Worm (Caenorhabditis elegans) whole organism, young adult: ENCODE data around the gene F59B10.5.

ENCODE experiments used
- B0035.1 ChIP-seq: sonication (generic microtip); optimal IDR thresholded peaks from 2 replicates; lab custom pipeline; 2016; ENCODE audit warnings: missing genetic modification characterization, mild to moderate bottlenecking, missing compliant biosample characterization, missing genotype, missing genetic modification reagents
- F10E7.11 ChIP-seq: sonication (generic microtip); optimal IDR thresholded peaks from 2 replicates; lab custom pipeline; 2017; ENCODE audit warnings: mild to moderate bottlenecking, missing genetic modification characterization, moderate library complexity, missing compliant biosample characterization
- F33H1.4 ChIP-seq: fragments of 200-800 bp; sonication (Bioruptor generic); IDR thresholded peaks from 2 replicates; pipeline ENCODE4 v1.3.6; 2022; ENCODE audit warnings: missing genetic modification reagents, missing genetic modification characterization, missing compliant biosample characterization
- F37B4.10 ChIP-seq: fragments of 200-800 bp; sonication (Bioruptor generic); IDR thresholded peaks from 2 replicates; pipeline ENCODE4 v1.3.6; 2022; ENCODE audit warnings: missing genetic modification characterization, missing compliant biosample characterization
- F49E8.2 ChIP-seq: sonication (generic microtip); optimal IDR thresholded peaks from 3 replicates; lab custom pipeline; 2017; ENCODE audit warnings: missing genetic modification characterization, mild to moderate bottlenecking, missing compliant biosample characterization, antibody characterized with exemption, moderate library complexity; ENCODE audit not compliant: insufficient read depth
- F52B5.7 ChIP-seq: sonication (generic microtip); optimal IDR thresholded peaks from 2 replicates; lab custom pipeline; 2016; ENCODE audit warnings: mild to moderate bottlenecking, missing genetic modification characterization, missing compliant biosample characterization
- T07F8.4 ChIP-seq: sonication (generic microtip); optimal IDR thresholded peaks from 2 replicates; lab custom pipeline; 2016; ENCODE audit warnings: mild to moderate bottlenecking, missing genetic modification characterization, moderate library complexity, missing compliant biosample characterization
- Y53G8AR.9 ChIP-seq: fragments of 200-800 bp; sonication (Bioruptor generic); conservative IDR thresholded peaks from 2 replicates; pipeline ENCODE4 v1.3.6; 2022; ENCODE audit warnings: missing genetic modification reagents, missing genetic modification characterization, missing compliant biosample characterization
- Y56A3A.18 ChIP-seq: fragments of 200-800 bp; sonication (Bioruptor generic); IDR thresholded peaks from 2 replicates; pipeline ENCODE4 v1.3.6; 2022; ENCODE audit warnings: missing genetic modification reagents, missing genetic modification characterization, missing compliant biosample characterization
- aptf-2 ChIP-seq: fragments of 200-800 bp; sonication (Bioruptor generic); conservative IDR thresholded peaks from 2 replicates; pipeline ENCODE4 v1.3.6; 2022; ENCODE audit warnings: missing genetic modification reagents, missing genetic modification characterization, missing compliant biosample characterization
- aptf-3 ChIP-seq: fragments of 200-800 bp; sonication (Bioruptor generic); IDR thresholded peaks from 2 replicates; pipeline ENCODE4 v1.3.6; 2022; ENCODE audit warnings: missing genetic modification characterization, missing compliant biosample characterization
- athp-1 ChIP-seq: sonication (generic microtip); optimal IDR thresholded peaks from 2 replicates; lab custom pipeline; 2017; ENCODE audit warnings: mild to moderate bottlenecking, missing genetic modification characterization, missing compliant biosample characterization
- attf-3 ChIP-seq: fragments of 200-800 bp; sonication (Bioruptor generic); conservative IDR thresholded peaks from 2 replicates; pipeline ENCODE4 v1.3.6; 2022; ENCODE audit warnings: missing genetic modification reagents, missing genetic modification characterization, missing compliant biosample characterization
- attf-5 ChIP-seq: fragments of 200-800 bp; sonication (Bioruptor generic); optimal IDR thresholded peaks from 2 replicates; lab custom pipeline; 2018; ENCODE audit warnings: mild to moderate bottlenecking, missing genetic modification characterization, missing compliant biosample characterization
- attf-6 ChIP-seq: fragments of 200-800 bp; sonication (Bioruptor generic); IDR thresholded peaks from 2 replicates; pipeline ENCODE4 v1.3.6; 2022; ENCODE audit warnings: missing genetic modification reagents, missing genetic modification characterization, missing compliant biosample characterization
- cebp-2 ChIP-seq: fragments of 200-800 bp; sonication (Bioruptor generic); IDR thresholded peaks from 2 replicates; pipeline ENCODE4 v1.3.6; 2022; ENCODE audit warnings: missing genetic modification characterization, missing compliant biosample characterization
- ceh-100 ChIP-seq: fragments of 200-800 bp; sonication (Bioruptor generic); IDR thresholded peaks from 2 replicates; pipeline ENCODE4 v1.3.6; 2022; ENCODE audit warnings: missing genetic modification reagents, missing genetic modification characterization, missing compliant biosample characterization
- ceh-58 ChIP-seq: fragments of 200-800 bp; sonication (Bioruptor generic); IDR thresholded peaks from 2 replicates; pipeline ENCODE4 v1.3.6; 2022; ENCODE audit warnings: missing genetic modification characterization, missing compliant biosample characterization
- ceh-79 ChIP-seq: sonication (generic microtip); optimal IDR thresholded peaks from 2 replicates; lab custom pipeline; 2017; ENCODE audit warnings: mild to moderate bottlenecking, missing genetic modification characterization, missing compliant biosample characterization
- die-1 ChIP-seq: sonication (generic microtip); optimal IDR thresholded peaks from 2 replicates; lab custom pipeline; 2016; ENCODE audit warnings: missing genotype, mild to moderate bottlenecking, missing genetic modification characterization, missing compliant biosample characterization
- dox-1 ChIP-seq: fragments of 200-800 bp; sonication (Bioruptor generic); IDR thresholded peaks from 2 replicates; pipeline ENCODE4 v1.3.6; 2022; ENCODE audit warnings: missing genetic modification reagents, missing genetic modification characterization, missing compliant biosample characterization
- egl-44 ChIP-seq: fragments of 200-800 bp; sonication (Bioruptor generic); IDR thresholded peaks from 2 replicates; pipeline ENCODE4 v1.3.6; 2022; ENCODE audit warnings: missing genetic modification reagents, missing genetic modification characterization, missing compliant biosample characterization
- egrh-3 ChIP-seq: fragments of 200-800 bp; sonication (Bioruptor generic); IDR thresholded peaks from 2 replicates; pipeline ENCODE4 v1.3.6; 2022; ENCODE audit warnings: missing genetic modification reagents, missing genetic modification characterization, missing compliant biosample characterization
- ekl-4 ChIP-seq: fragments of 200-800 bp; sonication (Bioruptor generic); IDR thresholded peaks from 2 replicates; pipeline ENCODE4 v1.3.6; 2022; ENCODE audit warnings: missing genetic modification reagents, missing genetic modification characterization, missing compliant biosample characterization
- fkh-3 ChIP-seq: sonication (generic microtip); optimal IDR thresholded peaks from 2 replicates; lab custom pipeline; 2016; ENCODE audit warnings: mild to moderate bottlenecking, missing genetic modification characterization, missing compliant biosample characterization
- gei-17 ChIP-seq: fragments of 200-800 bp; sonication (Bioruptor generic); optimal IDR thresholded peaks from 2 replicates; lab custom pipeline; 2018; ENCODE audit warnings: mild to moderate bottlenecking, missing genetic modification characterization, missing compliant biosample characterization
- him-1 ChIP-seq: sonication (generic microtip); optimal IDR thresholded peaks from 2 replicates; lab custom pipeline; 2016; ENCODE audit warnings: missing genotype, missing genetic modification reagents, missing genetic modification characterization, missing compliant biosample characterization
- hlh-12 ChIP-seq: sonication (generic microtip); optimal IDR thresholded peaks from 2 replicates; lab custom pipeline; 2016; ENCODE audit warnings: missing genetic modification characterization, missing compliant biosample characterization
- hmg-1.2 ChIP-seq: fragments of 200-800 bp; sonication (Bioruptor generic); IDR thresholded peaks from 2 replicates; pipeline ENCODE4 v1.3.6; 2022; ENCODE audit warnings: missing genetic modification reagents, missing genetic modification characterization, missing compliant biosample characterization
- hmg-20 ChIP-seq: fragments of 200-800 bp; sonication (Bioruptor generic); IDR thresholded peaks from 2 replicates; pipeline ENCODE4 v1.3.6; 2022; ENCODE audit warnings: missing genetic modification reagents, missing genetic modification characterization, missing compliant biosample characterization
- hsf-1 ChIP-seq: fragments of 200-800 bp; sonication (Bioruptor generic); IDR thresholded peaks from 2 replicates; pipeline ENCODE4 v1.3.6; 2022; ENCODE audit warnings: missing genetic modification reagents, missing genetic modification characterization, missing compliant biosample characterization
- let-526 ChIP-seq: fragments of 200-800 bp; sonication (Bioruptor generic); IDR thresholded peaks from 2 replicates; pipeline ENCODE4 v1.3.6; 2022; ENCODE audit warnings: missing genetic modification reagents, missing genetic modification characterization, missing compliant biosample characterization
- lsl-1 ChIP-seq: fragments of 200-800 bp; sonication (Bioruptor generic); optimal IDR thresholded peaks from 2 replicates; lab custom pipeline; 2018; ENCODE audit warnings: mild to moderate bottlenecking, missing genetic modification characterization, moderate library complexity, missing compliant biosample characterization
- madf-6 ChIP-seq: fragments of 200-800 bp; sonication (Bioruptor generic); IDR thresholded peaks from 2 replicates; pipeline ENCODE4 v1.3.6; 2022; ENCODE audit warnings: missing genetic modification reagents, missing genetic modification characterization, missing compliant biosample characterization
- madf-8 ChIP-seq: fragments of 200-800 bp; sonication (Bioruptor generic); conservative IDR thresholded peaks from 2 replicates; pipeline ENCODE4 v1.3.6; 2022; ENCODE audit warnings: missing genetic modification reagents, missing genetic modification characterization, missing compliant biosample characterization
- mes-4 ChIP-seq: sonication (generic microtip); optimal IDR thresholded peaks from 2 replicates; lab custom pipeline; 2016; ENCODE audit warnings: missing genotype, missing genetic modification characterization, missing compliant biosample characterization
- nhr-120 ChIP-seq: fragments of 200-800 bp; sonication (Bioruptor generic); IDR thresholded peaks from 2 replicates; pipeline ENCODE4 v1.3.6; 2022; ENCODE audit warnings: missing genetic modification characterization, missing compliant biosample characterization
- nhr-179 ChIP-seq: sonication (generic microtip); optimal IDR thresholded peaks from 2 replicates; lab custom pipeline; 2016; ENCODE audit warnings: mild to moderate bottlenecking, missing genetic modification characterization, missing compliant biosample characterization
- nhr-80 ChIP-seq: sonication (generic microtip); optimal IDR thresholded peaks from 2 replicates; lab custom pipeline; 2016; ENCODE audit warnings: missing genetic modification characterization, missing compliant biosample characterization
- nhr-90 ChIP-seq: sonication (generic microtip); optimal IDR thresholded peaks from 2 replicates; lab custom pipeline; 2016; ENCODE audit warnings: missing genotype, mild to moderate bottlenecking, missing genetic modification characterization, missing compliant biosample characterization
- rec-8 ChIP-seq, 2 experiments: sonication (generic microtip); optimal IDR thresholded peaks; 2 replicates each; lab custom pipeline; 2016; ENCODE audit warnings: mild to moderate bottlenecking in 2 of 2, missing genetic modification characterization in 2 of 2, missing genetic modification reagents in 2 of 2, missing genotype in 2 of 2, missing biosample characterization in 1 of 2, missing compliant biosample characterization in 1 of 2, moderate library complexity in 1 of 2
- repo-1 ChIP-seq: sonication (generic microtip); optimal IDR thresholded peaks from 2 replicates; lab custom pipeline; 2017; ENCODE audit warnings: mild to moderate bottlenecking, missing genetic modification characterization, missing compliant biosample characterization
- tbx-9 ChIP-seq: sonication (generic microtip); optimal IDR thresholded peaks from 2 replicates; lab custom pipeline; 2016; ENCODE audit warnings: borderline replicate concordance, missing genetic modification characterization, inconsistent platforms, missing compliant biosample characterization
- unc-130 ChIP-seq: sonication (generic microtip); optimal IDR thresholded peaks from 2 replicates; lab custom pipeline; 2016; ENCODE audit warnings: missing genetic modification reagents, missing genetic modification characterization, missing compliant biosample characterization
- ztf-22 ChIP-seq: fragments of 200-800 bp; sonication (Bioruptor generic); optimal IDR thresholded peaks from 2 replicates; lab custom pipeline; 2018; ENCODE audit warnings: mild to moderate bottlenecking, missing genetic modification characterization, moderate library complexity, missing compliant biosample characterization
- ztf-25 ChIP-seq: fragments of 200-800 bp; sonication (Bioruptor generic); IDR thresholded peaks from 2 replicates; pipeline ENCODE4 v1.3.6; 2022; ENCODE audit warnings: missing genetic modification reagents, missing genetic modification characterization, missing compliant biosample characterization
- ztf-6 ChIP-seq: fragments of 200-800 bp; sonication (Bioruptor generic); IDR thresholded peaks from 2 replicates; pipeline ENCODE4 v1.3.6; 2022; ENCODE audit warnings: missing genetic modification reagents, missing genetic modification characterization, missing compliant biosample characterization

Gene F59B10.5

DNA sequence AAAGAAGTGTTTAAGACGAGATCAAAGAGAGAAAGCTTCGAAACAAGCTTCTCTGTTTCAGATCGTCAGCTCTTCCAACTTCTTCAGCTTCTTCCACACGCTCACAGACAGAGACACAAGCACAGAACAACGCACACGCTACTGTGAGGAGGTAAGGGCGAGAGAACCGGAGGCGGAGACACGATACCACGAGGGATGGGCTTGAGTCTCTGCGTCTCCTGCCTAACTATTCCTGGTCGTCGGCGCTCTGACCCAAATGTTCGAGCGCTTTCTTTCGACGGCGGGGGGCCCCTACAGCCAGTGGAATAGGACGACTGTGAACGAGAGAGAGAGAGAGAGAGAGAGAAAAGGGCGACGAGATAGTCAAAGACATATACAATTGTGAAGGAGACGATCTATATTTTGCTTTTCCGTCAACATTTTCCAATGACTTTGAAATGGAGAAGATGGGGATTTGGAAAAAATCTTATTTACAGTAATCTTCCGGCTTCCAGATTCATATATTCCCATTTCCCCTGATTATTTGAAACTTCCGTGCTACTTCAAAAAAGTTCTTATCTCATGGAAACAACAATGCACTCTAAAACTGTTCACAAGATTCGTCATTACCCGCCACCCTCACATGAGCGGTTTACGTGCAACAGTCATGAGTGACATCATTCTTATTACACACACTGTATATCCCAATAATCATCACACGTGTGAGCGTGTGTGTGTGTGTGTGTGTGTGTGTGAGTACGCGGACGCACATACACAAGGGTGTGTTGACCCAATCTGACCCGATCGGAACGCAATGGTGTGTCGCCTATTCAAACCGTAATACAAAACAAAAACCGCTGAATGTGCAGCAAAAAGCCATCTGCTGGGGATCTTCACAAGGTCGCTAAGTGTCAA is 25.5 kb upstream of the F59B10.5 start (continued):
- TF ChIP-seq F10E7.11 (tag; lab: Kevin White, UChicago) = no peak
- no peak for TF ChIP-seq hmg-20 (GFP tag; lab: Robert Waterston, UW)
- TF ChIP-seq nhr-80 (tag; lab: Kevin White, UChicago) = peak; percentile 33
- TF ChIP-seq madf-6 (GFP tag; lab: Robert Waterston, UW) = no peak
- TF ChIP-seq F52B5.7 (tag; lab: Kevin White, UChicago) = peak; percentile 51
- TF ChIP-seq ztf-25 (GFP tag; lab: Robert Waterston, UW) = 0 out of 2 replicates have a peak, but pooled peaks have one; percentile 6
- no peak for TF ChIP-seq him-1
- TF ChIP-seq T07F8.4 (tag; lab: Kevin White, UChicago) = no peak
- TF ChIP-seq tbx-9 (tag; lab: Kevin White, UChicago) = no peak
- no peak for TF ChIP-seq die-1 (tag; lab: Kevin White, UChicago)
- peak; percentile 56; the same call in 1 of the 2 replicates for TF ChIP-seq attf-6
- TF ChIP-seq attf-3 (GFP tag; lab: Robert Waterston, UW) = 0 out of 2 replicates have a peak, but pooled peaks have one; percentile 30
- TF ChIP-seq egl-44 (GFP tag; lab: Robert Waterston, UW) = no peak
- no peak for TF ChIP-seq F37B4.10 (GFP tag; lab: Robert Waterston, UW)
- TF ChIP-seq unc-130 (GFP tag; lab: Kevin White, UChicago) = no peak
- peak; percentile 9 for TF ChIP-seq nhr-90 (tag; lab: Kevin White, UChicago)
- no peak for TF ChIP-seq B0035.1 (tag; lab: Kevin White, UChicago)
- TF ChIP-seq repo-1 (tag; lab: Kevin White, UChicago) = no peak
- TF ChIP-seq lsl-1 (GFP tag; lab: Kevin White, UChicago) = no peak
- TF ChIP-seq nhr-120 (GFP tag; lab: Robert Waterston, UW) = no peak
- peak; percentile 57 for TF ChIP-seq ekl-4 (GFP tag; lab: Robert Waterston, UW)
- TF ChIP-seq Y56A3A.18 (GFP tag; lab: Robert Waterston, UW) = peak; percentile 16; the same call in 1 of the 2 replicates
- TF ChIP-seq ztf-22 (GFP tag; lab: Kevin White, UChicago) = no peak
- peak; percentile 88 for TF ChIP-seq let-526 (GFP tag; lab: Robert Waterston, UW)
- no peak for TF ChIP-seq madf-8 (GFP tag; lab: Robert Waterston, UW)
- peak; percentile 65 for TF ChIP-seq hmg-1.2 (GFP tag; lab: Robert Waterston, UW)
- TF ChIP-seq mes-4 (tag; lab: Kevin White, UChicago) = no peak
- TF ChIP-seq ceh-79 (tag; lab: Kevin White, UChicago) = no peak
- peak; percentile 82 for TF ChIP-seq egrh-3 (GFP tag; lab: Robert Waterston, UW)
- TF ChIP-seq fkh-3 (tag; lab: Kevin White, UChicago) = no peak
- TF ChIP-seq rec-8 (tag; optimal IDR thresholded peaks at IDR 0.05; lab: Kevin White, UChicago) = no peak
- TF ChIP-seq gei-17 = no peak
- peak; percentile 14 for TF ChIP-seq athp-1 (tag; lab: Kevin White, UChicago)
- peak; percentile 67 for TF ChIP-seq dox-1 (GFP tag; lab: Robert Waterston, UW)
- TF ChIP-seq ceh-58 (GFP tag; lab: Robert Waterston, UW) = no peak
- TF ChIP-seq F33H1.4 = 0 out of 2 replicates have a peak, but pooled peaks have one; percentile 24
- no peak for TF ChIP-seq aptf-2 (GFP tag; lab: Robert Waterston, UW)
- TF ChIP-seq ceh-100 (GFP tag; lab: Robert Waterston, UW) = no peak; the same call in 1 of the 2 replicates
- peak; percentile 71; the same call in 1 of the 2 replicates for TF ChIP-seq Y53G8AR.9 (GFP tag; lab: Robert Waterston, UW)
- TF ChIP-seq cebp-2 = no peak
- TF ChIP-seq hsf-1 (GFP tag; lab: Robert Waterston, UW) = peak; percentile 92
- TF ChIP-seq F49E8.2 (tag; lab: Kevin White, UChicago) = no peak
- no peak for TF ChIP-seq aptf-3 (GFP tag; lab: Robert Waterston, UW)
- no peak for TF ChIP-seq hlh-12
- TF ChIP-seq attf-5 = peak; percentile 63
- no peak for TF ChIP-seq nhr-179 (tag; lab: Kevin White, UChicago)
- TF ChIP-seq ztf-6 (GFP tag; lab: Robert Waterston, UW) = peak; percentile 69; the same call in 1 of the 2 replicates
